Worm (Caenorhabditis elegans) whole organism, late embryonic: Measurements from ENCODE around the gene H23L24.1.

Experiments
- C38D4.7 ChIP-seq: fragments of 200-800 bp; sonication (Bioruptor generic); optimal IDR thresholded peaks from 2 replicates; lab custom pipeline; 2018; ENCODE audit warnings: mild to moderate bottlenecking, missing genetic modification characterization, moderate library complexity, missing compliant biosample characterization
- F13H6.1 ChIP-seq: sonication (generic microtip); optimal IDR thresholded peaks from 2 replicates; lab custom pipeline; 2016; ENCODE audit warnings: missing genetic modification characterization, missing compliant biosample characterization
- T23F11.4 ChIP-seq: fragments of 200-800 bp; sonication (Bioruptor generic); optimal IDR thresholded peaks from 2 replicates; lab custom pipeline; 2018; ENCODE audit warnings: mild to moderate bottlenecking, missing genetic modification characterization, missing compliant biosample characterization
- ahr-1 ChIP-seq: sonication (generic microtip); optimal IDR thresholded peaks from 2 replicates; lab custom pipeline; 2016; ENCODE audit warnings: missing genetic modification characterization, missing compliant biosample characterization
- ceh-14 ChIP-seq: sonication (generic microtip); optimal IDR thresholded peaks from 2 replicates; lab custom pipeline; 2016; ENCODE audit warnings: missing genotype, missing genetic modification characterization, missing compliant biosample characterization
- ceh-18 ChIP-seq: sonication (generic microtip); optimal IDR thresholded peaks from 2 replicates; lab custom pipeline; 2016; ENCODE audit warnings: missing genetic modification characterization, missing compliant biosample characterization
- ceh-24 ChIP-seq: sonication (generic microtip); optimal IDR thresholded peaks from 2 replicates; lab custom pipeline; 2016; ENCODE audit warnings: mild to moderate bottlenecking, missing genetic modification characterization, missing compliant biosample characterization
- ceh-30 ChIP-seq: fragments of 150-350 bp; optimal IDR thresholded peaks from 2 replicates; lab custom pipeline; 2014; ENCODE audit warnings: missing biosample characterization, missing genetic modification characterization
- ceh-31 ChIP-seq: sonication (generic microtip); optimal IDR thresholded peaks from 2 replicates; lab custom pipeline; 2016; ENCODE audit warnings: missing genetic modification characterization, missing compliant biosample characterization
- ceh-48 ChIP-seq: sonication (generic microtip); optimal IDR thresholded peaks from 2 replicates; lab custom pipeline; 2016; ENCODE audit warnings: missing genetic modification characterization, inconsistent platforms, missing compliant biosample characterization
- ceh-6 ChIP-seq: fragments of 200-800 bp; sonication (Bioruptor generic); optimal IDR thresholded peaks from 2 replicates; lab custom pipeline; 2018; ENCODE audit warnings: mild to moderate bottlenecking, missing genetic modification characterization, missing compliant biosample characterization
- ceh-9 ChIP-seq: sonication (generic microtip); optimal IDR thresholded peaks from 2 replicates; lab custom pipeline; 2016; ENCODE audit warnings: mild to moderate bottlenecking, missing genetic modification characterization, inconsistent platforms, missing compliant biosample characterization
- che-1 ChIP-seq: sonication (generic microtip); optimal IDR thresholded peaks from 2 replicates; lab custom pipeline; 2016; ENCODE audit warnings: mild to moderate bottlenecking, missing genetic modification characterization, missing compliant biosample characterization
- dmd-4 ChIP-seq: sonication (generic microtip); optimal IDR thresholded peaks from 2 replicates; lab custom pipeline; 2016; ENCODE audit warnings: borderline replicate concordance, missing genetic modification characterization, missing compliant biosample characterization
- elt-2 ChIP-seq: sonication (generic microtip); optimal IDR thresholded peaks from 2 replicates; lab custom pipeline; 2016; ENCODE audit warnings: missing genetic modification reagents, missing genetic modification characterization, missing compliant biosample characterization
- elt-4 ChIP-seq: sonication (generic microtip); optimal IDR thresholded peaks from 2 replicates; lab custom pipeline; 2016; ENCODE audit warnings: missing genetic modification characterization, missing compliant biosample characterization
- ets-4 ChIP-seq: sonication (generic microtip); optimal IDR thresholded peaks from 2 replicates; lab custom pipeline; 2016; ENCODE audit warnings: missing genetic modification characterization, missing compliant biosample characterization
- fkh-10 ChIP-seq: fragments of 150-350 bp; optimal IDR thresholded peaks from 2 replicates; lab custom pipeline; 2014; ENCODE audit warnings: missing biosample characterization, missing genetic modification reagents, missing genetic modification characterization
- hlh-6 ChIP-seq: sonication (generic microtip); optimal IDR thresholded peaks from 2 replicates; lab custom pipeline; 2016; ENCODE audit warnings: missing genotype, missing genetic modification characterization, missing compliant biosample characterization
- hlh-8 ChIP-seq: sonication (generic microtip); optimal IDR thresholded peaks from 2 replicates; lab custom pipeline; 2016; ENCODE audit warnings: missing genotype, missing genetic modification characterization, missing compliant biosample characterization
- lin-11 ChIP-seq: fragments of 200-800 bp; sonication (Bioruptor generic); optimal IDR thresholded peaks from 2 replicates; lab custom pipeline; 2018; ENCODE audit warnings: mild to moderate bottlenecking, missing genetic modification characterization, missing compliant biosample characterization
- nfya-1 ChIP-seq: sonication (generic microtip); optimal IDR thresholded peaks from 2 replicates; lab custom pipeline; 2017; ENCODE audit warnings: missing genetic modification characterization, mild to moderate bottlenecking, missing compliant biosample characterization, antibody characterized with exemption, moderate library complexity
- nhr-11 ChIP-seq: fragments of 150-350 bp; optimal IDR thresholded peaks from 2 replicates; lab custom pipeline; 2014; ENCODE audit warnings: missing biosample characterization, missing genetic modification characterization
- nhr-232 ChIP-seq: sonication (generic microtip); optimal IDR thresholded peaks from 2 replicates; lab custom pipeline; 2016; ENCODE audit warnings: missing genetic modification characterization, missing compliant biosample characterization
- pag-3 ChIP-seq: sonication (generic microtip); optimal IDR thresholded peaks from 2 replicates; lab custom pipeline; 2016; ENCODE audit warnings: missing compliant biosample characterization, missing genetic modification characterization, borderline replicate concordance
- pat-9 ChIP-seq: fragments of 200-800 bp; sonication (Bioruptor generic); optimal IDR thresholded peaks from 2 replicates; lab custom pipeline; 2018; ENCODE audit warnings: mild to moderate bottlenecking, missing genetic modification characterization, moderate library complexity, missing compliant biosample characterization
- pha-4 ChIP-seq: fragments of 150-350 bp; optimal IDR thresholded peaks from 2 replicates; lab custom pipeline; 2018; ENCODE audit warnings: missing biosample characterization, missing genetic modification reagents, missing genetic modification characterization
- pqm-1 ChIP-seq: sonication (generic microtip); optimal IDR thresholded peaks from 2 replicates; lab custom pipeline; 2016; ENCODE audit warnings: missing genetic modification characterization, missing compliant biosample characterization
- ref-2 ChIP-seq: sonication (generic microtip); optimal IDR thresholded peaks from 2 replicates; lab custom pipeline; 2016; ENCODE audit warnings: missing genetic modification characterization, missing compliant biosample characterization
- rnt-1 ChIP-seq: sonication (generic microtip); optimal IDR thresholded peaks from 2 replicates; lab custom pipeline; 2016; ENCODE audit warnings: missing genetic modification characterization, missing compliant biosample characterization
- sdc-2 ChIP-seq: sonication (generic microtip); optimal IDR thresholded peaks from 2 replicates; lab custom pipeline; 2016; ENCODE audit warnings: missing genotype, missing genetic modification characterization, missing compliant biosample characterization
- sox-4 ChIP-seq: sonication (generic microtip); optimal IDR thresholded peaks from 2 replicates; lab custom pipeline; 2017; ENCODE audit warnings: mild to moderate bottlenecking, missing genetic modification characterization, inconsistent platforms, missing compliant biosample characterization
- tbx-7 ChIP-seq: sonication (generic microtip); optimal IDR thresholded peaks from 2 replicates; lab custom pipeline; 2016; ENCODE audit warnings: missing genotype, missing genetic modification characterization, missing compliant biosample characterization
- unc-42 ChIP-seq: sonication (generic microtip); optimal IDR thresholded peaks from 2 replicates; lab custom pipeline; 2016; ENCODE audit warnings: missing genotype, missing genetic modification characterization, missing compliant biosample characterization
- unc-55 ChIP-seq: sonication (generic microtip); optimal IDR thresholded peaks from 2 replicates; lab custom pipeline; 2017; ENCODE audit warnings: missing biosample characterization, missing genetic modification reagents, missing genetic modification characterization
- unc-86 ChIP-seq: sonication (generic microtip); optimal IDR thresholded peaks from 2 replicates; lab custom pipeline; 2016; ENCODE audit warnings: missing genetic modification characterization, missing compliant biosample characterization
- zip-5 ChIP-seq: sonication (generic microtip); optimal IDR thresholded peaks from 2 replicates; lab custom pipeline; 2016; ENCODE audit warnings: missing genetic modification characterization, missing compliant biosample characterization
- ztf-16 ChIP-seq: sonication (generic microtip); optimal IDR thresholded peaks from 2 replicates; lab custom pipeline; 2017; ENCODE audit warnings: missing genetic modification characterization, missing compliant biosample characterization

Gene H23L24.1

ce11 chrIV:8752492-8752891, 34.2 kb downstream of the H23L24.1 start:
- TF ChIP-seq ceh-9 (tag; lab: Kevin White, UChicago) (no peak), rnt-1 (tag; lab: Kevin White, UChicago) (no peak)
- TF ChIP-seq, all 69 proteins: peak for 0

ce11 chrIV:8754146-8754545, 35.9 kb downstream of the H23L24.1 start:
- no peak for TF ChIP-seq unc-55 (GFP tag; lab: Kevin White, UChicago)
- TF ChIP-seq C38D4.7 = no peak
- TF ChIP-seq zip-5 (tag; lab: Kevin White, UChicago) = no peak
- TF ChIP-seq ceh-6 (GFP tag; lab: Kevin White, UChicago) = no peak
- no peak for TF ChIP-seq hlh-8
- TF ChIP-seq T23F11.4 (GFP tag; lab: Kevin White, UChicago) = no peak
- TF ChIP-seq ceh-48 (tag; lab: Kevin White, UChicago) = no peak
- TF ChIP-seq unc-42 = no peak
- TF ChIP-seq ceh-9 (tag; lab: Kevin White, UChicago) = no peak
- TF ChIP-seq nfya-1 (tag; lab: Kevin White, UChicago) = no peak
- TF ChIP-seq che-1 (tag; lab: Kevin White, UChicago) = no peak
- no peak for TF ChIP-seq rnt-1 (tag; lab: Kevin White, UChicago)
- TF ChIP-seq pqm-1 (tag; lab: Kevin White, UChicago) = no peak

ce11 chrIV:8754727-8755126, 36.5 kb downstream of the H23L24.1 start, which contains the start of gene elli-1:
Gene elli-1, minus strand, starts transcription at chrIV:8754827.
- no peak for TF ChIP-seq pat-9 (tag; lab: Kevin White, UChicago)
- TF ChIP-seq elt-2 (tag; lab: Kevin White, UChicago) = no peak

- TF ChIP-seq ahr-1 (no peak), unc-42 (peak; percentile 19), che-1 (tag; lab: Kevin White, UChicago) (no peak), dmd-4 (tag; lab: Kevin White, UChicago) (no peak), ceh-24 (tag; lab: Kevin White, UChicago) (no peak), ceh-18 (tag; lab: Kevin White, UChicago) (peak; percentile 14), C38D4.7 (no peak), nhr-232 (no peak)
These were observed 39.5 kb downstream of the H23L24.1 start for ce11 chrIV:8757729-8758128.

ce11 chrIV:8758620-8759019, 40.4 kb downstream of the H23L24.1 start:
- TF ChIP-seq nhr-232 = no peak
- peak; percentile 17 for TF ChIP-seq ceh-31 (tag; lab: Kevin White, UChicago)
- peak; percentile 4 for TF ChIP-seq ceh-14
- TF ChIP-seq hlh-6 (tag; lab: Kevin White, UChicago) = no peak
- no peak for TF ChIP-seq sox-4 (tag; lab: Kevin White, UChicago)
- no peak for TF ChIP-seq sdc-2 (tag; lab: Kevin White, UChicago)
- TF ChIP-seq pha-4 (tag; lab: Kevin White, UChicago) = no peak
- TF ChIP-seq unc-86 = no peak
- no peak for TF ChIP-seq lin-11
- TF ChIP-seq unc-42 = peak; percentile 35
- no peak for TF ChIP-seq tbx-7 (tag; lab: Kevin White, UChicago)
- peak; percentile 25 for TF ChIP-seq nfya-1 (tag; lab: Kevin White, UChicago)

- no peak for TF ChIP-seq pag-3 (tag; lab: Kevin White, UChicago)
- TF ChIP-seq ceh-24 (tag; lab: Kevin White, UChicago) = no peak
- TF ChIP-seq ceh-9 (tag; lab: Kevin White, UChicago) = no peak
- no peak for TF ChIP-seq elt-4 (tag; lab: Kevin White, UChicago)
- TF ChIP-seq unc-86 = no peak
- TF ChIP-seq elt-2 (tag; lab: Kevin White, UChicago) = no peak
- TF ChIP-seq F13H6.1 (tag; lab: Kevin White, UChicago) = no peak
- no peak for TF ChIP-seq lin-11
- no peak for TF ChIP-seq fkh-10
- no peak for TF ChIP-seq unc-55 (GFP tag; lab: Kevin White, UChicago)
- TF ChIP-seq hlh-6 (tag; lab: Kevin White, UChicago) = no peak
- TF ChIP-seq ztf-16 (tag; lab: Kevin White, UChicago) = no peak
- TF ChIP-seq ceh-18 (tag; lab: Kevin White, UChicago) = no peak
- TF ChIP-seq zip-5 (tag; lab: Kevin White, UChicago) = no peak
- TF ChIP-seq ref-2 (tag; lab: Kevin White, UChicago) = no peak
- no peak for TF ChIP-seq pat-9 (tag; lab: Kevin White, UChicago)
- no peak for TF ChIP-seq nhr-11
- no peak for TF ChIP-seq ets-4 (tag; lab: Kevin White, UChicago)
- TF ChIP-seq ceh-30 (tag; lab: Kevin White, UChicago) = no peak
- TF ChIP-seq ceh-31 (tag; lab: Kevin White, UChicago) = no peak
These were observed 43.6 kb downstream of the H23L24.1 start, which contains the start of the genes F20C5.11 and klp-11 for ce11 chrIV:8761896-8762295. Gene F20C5.11, minus strand, starts transcription at chrIV:8761996. Gene klp-11, minus strand, starts transcription at chrIV:8762066.
